Fruit fly (Drosophila melanogaster): Measurements from ENCODE around the gene CG42762.

dm6 chr2L:8157166-8157565 is 13.3 kb upstream of the CG42762 start:
- TF ChIP-seq Sox102F (GFP tag; optimal IDR thresholded peaks at IDR 0.05) (no peak), spab (GFP tag; optimal IDR thresholded peaks at IDR 0.05) (no peak), esn (GFP tag; optimal IDR thresholded peaks at IDR 0.05) (no peak), Blimp-1 (GFP tag; optimal IDR thresholded peaks at IDR 0.05) (no peak), Ets96B (tag; optimal IDR thresholded peaks at IDR 0.05) (no peak), CG10669 (GFP tag; optimal IDR thresholded peaks at IDR 0.05) (no peak), CG31627 (GFP tag; optimal IDR thresholded peaks at IDR 0.05) (no peak), Hr38 (GFP tag; optimal IDR thresholded peaks at IDR 0.05) (no peak), Hr4 (GFP tag; optimal IDR thresholded peaks at IDR 0.05) (no peak), CG32006 (GFP tag; optimal IDR thresholded peaks at IDR 0.05) (no peak)
